Worm (Caenorhabditis elegans): ENCODE measurements around the gene abu-12.
"Not testable (repeated sequence)": the region's sequence is repeated elsewhere in the genome, so short reads cannot be mapped to it uniquely, and the experiment has no call there.

The abu-12 gene

DNA sequence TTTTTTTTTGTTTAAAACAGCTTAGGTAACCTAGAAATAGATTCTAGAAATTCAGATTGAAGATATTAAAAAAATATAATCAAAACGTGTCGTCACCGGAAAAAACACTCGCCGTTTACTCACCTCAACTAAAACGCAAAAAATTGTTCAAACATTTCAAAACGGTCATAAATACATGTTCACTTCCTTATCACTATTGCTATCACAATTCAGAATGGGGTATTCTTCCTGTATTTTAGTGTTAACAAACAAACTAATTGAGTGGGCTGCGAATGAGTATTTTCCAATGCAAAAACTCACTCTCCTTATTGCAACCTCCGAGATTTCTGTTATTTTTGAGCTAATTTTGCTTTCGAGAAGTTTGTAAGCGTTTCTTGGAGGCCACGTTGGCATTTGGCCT is 7.6 kb downstream of the abu-12 start, which contains the start of gene F52D1.2:
Gene F52D1.2, minus strand, starts transcription at position 393 of the 400 bp plus-strand sequence.
- TF ChIP-seq pqm-1 (tag; optimal IDR thresholded peaks at IDR 0.05) (peak; percentile 72), nhr-102 (tag; optimal IDR thresholded peaks at IDR 0.05) (no peak), snpc-4 (tag; optimal IDR thresholded peaks at IDR 0.05) (no peak), daf-16 (GFP tag; optimal IDR thresholded peaks at IDR 0.05) (no peak), daf-16 (tag; optimal IDR thresholded peaks at IDR 0.05) (peak; percentile 50), fos-1 (tag; optimal IDR thresholded peaks at IDR 0.05) (no peak), nhr-28 (tag; optimal IDR thresholded peaks at IDR 0.05) (peak; percentile 70), ceh-44 (GFP tag; IDR thresholded peaks at IDR 0.05) (no peak), ceh-32 (tag; optimal IDR thresholded peaks at IDR 0.05; ENCODE audit: poor library complexity) (no peak), hlh-11 (tag; optimal IDR thresholded peaks at IDR 0.05) (peak; percentile 13), nhr-111 (GFP tag; optimal IDR thresholded peaks at IDR 0.05) (no peak), dmd-6 (GFP tag; IDR thresholded peaks at IDR 0.05) (peak; percentile 14; the same call in 1 of the 2 replicates), pha-4 (GFP tag; IDR thresholded peaks at IDR 0.05) (no peak), pha-4 (tag; optimal IDR thresholded peaks at IDR 0.05) (no peak), ctbp-1 (GFP tag; IDR thresholded peaks at IDR 0.05) (no peak), ceh-28 (tag; optimal IDR thresholded peaks at IDR 0.05) (no peak)

DNA sequence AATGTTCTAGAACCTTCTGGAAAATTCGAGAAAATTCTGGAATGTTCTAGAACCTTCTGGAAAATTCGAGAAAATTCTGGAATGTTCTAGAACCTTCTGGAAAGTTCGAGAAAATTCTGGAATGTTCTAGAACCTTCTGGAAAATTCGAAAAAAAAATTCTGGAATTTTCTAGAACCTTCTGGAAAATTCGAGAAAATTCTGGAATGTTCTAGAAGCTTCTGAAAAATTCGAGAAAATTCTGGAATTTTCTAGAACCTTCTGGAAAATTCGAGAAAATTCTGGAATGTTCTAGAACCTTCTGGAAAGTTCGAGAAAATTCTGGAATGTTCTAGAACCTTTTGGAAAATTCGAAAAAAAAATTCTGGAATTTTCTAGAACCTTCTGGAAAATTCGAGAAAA is 14.0 kb downstream of the abu-12 start:
- TF ChIP-seq lin-38 (GFP tag; IDR thresholded peaks at IDR 0.05) (0 out of 2 replicates have a peak, but pooled peaks have one; percentile 8), pha-4 (GFP tag; IDR thresholded peaks at IDR 0.05) (0 out of 2 replicates have a peak, but pooled peaks have one; percentile 21), mdt-29 (GFP tag; IDR thresholded peaks at IDR 0.05) (peak; percentile 30; the same call in 1 of the 2 replicates), snpc-1.2 (GFP tag; IDR thresholded peaks at IDR 0.05) (0 out of 2 replicates have a peak, but pooled peaks have one; percentile 34)
- not testable (repeated sequence) for TF ChIP-seq pha-4 (tag; optimal IDR thresholded peaks at IDR 0.05)

DNA sequence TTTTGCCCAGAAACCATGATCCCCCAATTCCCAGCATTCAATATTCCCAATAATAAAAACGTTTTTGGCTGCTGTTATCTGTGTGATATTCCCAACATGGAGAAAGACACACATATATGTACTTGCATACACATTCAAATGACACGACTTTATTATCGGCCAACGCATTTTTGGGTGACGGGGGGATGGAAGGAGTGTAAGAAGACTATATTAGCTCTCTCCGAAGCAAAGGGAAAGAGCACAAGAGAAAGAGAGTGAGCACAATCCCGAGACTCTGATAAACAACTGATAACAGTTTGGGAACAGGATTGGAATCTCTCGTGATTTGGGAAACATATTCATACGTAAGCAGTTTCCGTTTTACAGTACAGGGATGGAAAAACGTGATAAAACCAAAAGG is 17.0 kb downstream of the abu-12 start:
- TF ChIP-seq pqm-1 (tag; optimal IDR thresholded peaks at IDR 0.05) (peak; percentile 75), ztf-11 (tag; optimal IDR thresholded peaks at IDR 0.05) (no peak), daf-8 (GFP tag; IDR thresholded peaks at IDR 0.05) (no peak), ceh-28 (tag; optimal IDR thresholded peaks at IDR 0.05) (no peak), Y5F2A.4 (GFP tag; optimal IDR thresholded peaks at IDR 0.05) (no peak), F44E2.7 (GFP tag; IDR thresholded peaks at IDR 0.05) (no peak), vab-7 (GFP tag; IDR thresholded peaks at IDR 0.05) (no peak), ZK337.2 (GFP tag; IDR thresholded peaks at IDR 0.05) (no peak), ceh-82 (tag; optimal IDR thresholded peaks at IDR 0.05) (no peak), nhr-11 (tag; optimal IDR thresholded peaks at IDR 0.05) (no peak), cey-2 (tag; optimal IDR thresholded peaks at IDR 0.05; ENCODE audit: borderline replicate concordance, insufficient read depth) (no peak), snpc-1.2 (GFP tag; IDR thresholded peaks at IDR 0.05) (no peak), egl-43 (GFP tag; IDR thresholded peaks at IDR 0.05) (no peak), nhr-77 (tag; optimal IDR thresholded peaks at IDR 0.05) (peak; percentile 73), nhr-41 (GFP tag; IDR thresholded peaks at IDR 0.05) (no peak), dpl-1 (GFP tag; optimal IDR thresholded peaks at IDR 0.05) (no peak), saeg-2 (GFP tag; IDR thresholded peaks at IDR 0.05) (0 out of 2 replicates have a peak, but pooled peaks have one; percentile 24), Y75B8A.6 (GFP tag; IDR thresholded peaks at IDR 0.05) (no peak), dmd-9 (GFP tag; IDR thresholded peaks at IDR 0.05) (no peak), zag-1 (tag; optimal IDR thresholded peaks at IDR 0.05) (no peak), snpc-4 (tag; optimal IDR thresholded peaks at IDR 0.05) (no peak), madf-9 (GFP tag; conservative IDR thresholded peaks at IDR 0.05) (no peak), daf-19 (GFP tag; conservative IDR thresholded peaks at IDR 0.05) (no peak), jun-1 (tag; optimal IDR thresholded peaks at IDR 0.05) (no peak), set-16 (GFP tag; IDR thresholded peaks at IDR 0.05) (no peak), dmd-6 (GFP tag; IDR thresholded peaks at IDR 0.05) (peak; percentile 85), lir-3 (tag; optimal IDR thresholded peaks at IDR 0.05) (no peak), ztf-7 (tag; optimal IDR thresholded peaks at IDR 0.05) (no peak), F10B5.3 (tag; optimal IDR thresholded peaks at IDR 0.05) (no peak), tag-97 (GFP tag; IDR thresholded peaks at IDR 0.05) (no peak), lsy-2 (tag; optimal IDR thresholded peaks at IDR 0.05) (peak in 1 of 2 experiments; percentile 29), daf-12 (tag; optimal IDR thresholded peaks at IDR 0.05) (no peak), ceh-32 (tag; optimal IDR thresholded peaks at IDR 0.05; ENCODE audit: poor library complexity) (no peak), ZK546.5 (tag; optimal IDR thresholded peaks at IDR 0.05) (no peak), mdl-1 (tag; optimal IDR thresholded peaks at IDR 0.05) (no peak)

All from whole organism, L4 larva.